Fruit fly (Drosophila melanogaster): ENCODE data around the gene Pect.

Pect gene

DNA sequence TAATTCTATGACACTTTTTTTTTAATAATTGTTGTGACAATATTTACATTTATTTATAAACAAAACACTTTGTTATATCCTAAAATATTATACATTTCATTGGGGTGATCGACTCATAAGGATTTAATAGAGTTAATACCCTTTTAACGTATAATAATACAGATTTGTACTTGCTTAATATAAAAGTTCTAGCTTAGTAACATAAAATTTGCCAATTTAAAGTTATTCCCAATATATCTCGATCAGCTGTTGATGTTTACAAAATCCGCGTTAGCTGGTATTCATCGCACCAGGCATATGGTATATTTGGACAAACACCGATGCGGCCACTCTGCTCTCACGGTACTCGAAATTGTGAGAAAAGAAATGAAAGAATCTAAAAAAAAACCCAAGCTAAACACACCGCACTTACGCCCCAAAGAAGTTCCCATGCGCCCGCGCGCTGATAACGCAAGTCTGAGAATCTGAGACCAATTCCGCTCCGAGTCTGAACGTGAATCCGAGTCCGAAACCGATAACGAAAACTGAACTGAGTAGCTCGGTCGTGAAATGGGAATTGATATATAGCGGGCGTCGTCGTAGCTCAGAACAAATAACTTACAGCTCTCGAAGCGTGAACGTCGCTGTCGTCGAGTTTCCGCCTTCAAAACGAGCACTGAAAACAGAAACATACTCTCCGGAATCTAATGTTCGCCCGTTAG lies at the start of gene Pect:
Pect (plus strand) TSS at position 326 of the 701 bp plus-strand sequence.
- TF ChIP-seq chinmo (GFP tag; IDR thresholded peaks at IDR 0.05; ENCODE audit: partially characterized antibody) (peak; percentile 89; the same call in 3 of the 4 replicates), CG11504 (tag; optimal IDR thresholded peaks at IDR 0.05) (no peak), CG12769 (tag; optimal IDR thresholded peaks at IDR 0.05) (no peak), CG13424 (tag; optimal IDR thresholded peaks at IDR 0.05) (peak; percentile 59), CG30403 (GFP tag; optimal IDR thresholded peaks at IDR 0.05) (peak; percentile 26), CG4820 (GFP tag; optimal IDR thresholded peaks at IDR 0.05) (no peak), lov (optimal IDR thresholded peaks at IDR 0.05) (no peak), lov (GFP tag; IDR thresholded peaks at IDR 0.05) (peak; percentile 29; the same call in 1 of the 3 replicates), CG13894 (tag; optimal IDR thresholded peaks at IDR 0.05) (peak; percentile 79), CG2889 (GFP tag; IDR thresholded peaks at IDR 0.05) (no peak), Trl (optimal IDR thresholded peaks at IDR 0.05) (peak in 1 of 2 experiments; percentile 66), Trl (GFP tag; optimal IDR thresholded peaks at IDR 0.05) (no peak), PHDP (tag; optimal IDR thresholded peaks at IDR 0.05) (no peak), ato (GFP tag; IDR thresholded peaks at IDR 0.05; ENCODE audit: partially characterized antibody) (peak; percentile 28; the same call in 1 of the 2 replicates), sob (GFP tag; IDR thresholded peaks at IDR 0.05) (peak; percentile 55; the same call in 1 of the 2 replicates), crp (GFP tag; optimal IDR thresholded peaks at IDR 0.05) (peak; percentile 82 to 95), stc (GFP tag; IDR thresholded peaks at IDR 0.05) (peak; percentile 19; the same call in 1 of the 2 replicates), E2f2 (GFP tag; IDR thresholded peaks at IDR 0.05) (0 out of 2 replicates have a peak, but pooled peaks have one; percentile 6), Xrp1 (GFP tag; IDR thresholded peaks at IDR 0.05) (peak; percentile 19; the same call in 1 of the 2 replicates), ci (GFP tag; IDR thresholded peaks at IDR 0.05) (peak; percentile 9; the same call in 1 of the 3 replicates), Dref (GFP tag; IDR thresholded peaks at IDR 0.05) (peak; percentile 50), BtbVII (GFP tag; optimal IDR thresholded peaks at IDR 0.05) (peak; percentile 4), CG4707 (GFP tag; optimal IDR thresholded peaks at IDR 0.05) (peak; percentile 44), CG2120 (GFP tag; optimal IDR thresholded peaks at IDR 0.05) (no peak), unc-4 (GFP tag; IDR thresholded peaks at IDR 0.05; ENCODE audit: partially characterized antibody) (peak; percentile 60), Ssrp (tag; optimal IDR thresholded peaks at IDR 0.05) (peak; percentile 46), CkIIα-i1 (GFP tag; IDR thresholded peaks at IDR 0.05) (no peak), Dfd (GFP tag; optimal IDR thresholded peaks at IDR 0.05) (no peak), mirr (GFP tag; optimal IDR thresholded peaks at IDR 0.05) (peak; percentile 49), CG33213 (GFP tag; optimal IDR thresholded peaks at IDR 0.05) (peak; percentile 0), MBD-R2 (GFP tag; IDR thresholded peaks at IDR 0.05) (0 out of 2 replicates have a peak, but pooled peaks have one; percentile 12), maf-S (GFP tag; optimal IDR thresholded peaks at IDR 0.05) (no peak), CG12236 (GFP tag; optimal IDR thresholded peaks at IDR 0.05) (no peak), sens (GFP tag) (peak; percentile 6), Hr3 (GFP tag; optimal IDR thresholded peaks at IDR 0.05) (peak; percentile 37), CG11723 (GFP tag; optimal IDR thresholded peaks at IDR 0.05) (no peak), Xbp1 (GFP tag; optimal IDR thresholded peaks at IDR 0.05) (peak; percentile 2), Camta (GFP tag; optimal IDR thresholded peaks at IDR 0.05) (no peak), CG16863 (GFP tag; optimal IDR thresholded peaks at IDR 0.05) (no peak), CG2875 (GFP tag; optimal IDR thresholded peaks at IDR 0.05) (no peak), CG9932 (GFP tag; IDR thresholded peaks at IDR 0.05) (peak; percentile 38), pan (optimal IDR thresholded peaks at IDR 0.05) (no peak), pan (GFP tag; optimal IDR thresholded peaks at IDR 0.05 in 1 of 2, IDR thresholded peaks at IDR 0.05 in 1 of 2) (peak in 1 of 2 experiments; percentile 4), Hmr (GFP tag; optimal IDR thresholded peaks at IDR 0.05) (peak; percentile 6), CG12104 (GFP tag; optimal IDR thresholded peaks at IDR 0.05) (peak; percentile 8), CG1602 (GFP tag; optimal IDR thresholded peaks at IDR 0.05) (peak; percentile 43), Bgb (GFP tag; IDR thresholded peaks at IDR 0.05; ENCODE audit: partially characterized antibody) (peak; percentile 65; the same call in 1 of the 2 replicates), CG13775 (GFP tag; optimal IDR thresholded peaks at IDR 0.05) (peak; percentile 52), NC2α (GFP tag; optimal IDR thresholded peaks at IDR 0.05) (peak; percentile 8), trem (tag; optimal IDR thresholded peaks at IDR 0.05) (peak; percentile 25)

Data from whole organism, embryonic.